Fruit fly (Drosophila melanogaster): ENCODE results near the gene tant.
A peak's percentile ranks its signal among the peaks of the same experiment; 100 is the strongest.

Gene tant

DNA sequence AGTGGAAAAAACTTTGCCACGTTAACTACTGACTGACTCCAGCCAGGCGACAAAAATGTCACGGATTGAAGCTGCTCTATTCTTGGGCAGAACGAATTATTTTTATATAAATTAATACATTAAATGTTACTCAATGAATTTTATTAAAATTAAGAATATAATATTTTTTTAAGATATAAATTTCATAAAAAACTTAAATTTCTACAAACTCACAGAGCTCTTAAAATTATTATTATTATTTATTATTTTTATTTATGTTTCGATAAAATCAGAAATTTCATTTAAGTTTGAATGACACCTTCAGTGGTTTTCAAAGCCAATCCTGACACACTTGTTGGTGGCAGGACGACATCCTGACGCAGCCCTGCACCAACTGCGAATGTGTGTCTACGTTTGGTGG lies 30.2 kb downstream of the tant start (continued):
- TF ChIP-seq Max (GFP tag; optimal IDR thresholded peaks at IDR 0.05): no peak
- TF ChIP-seq gcm (GFP tag; optimal IDR thresholded peaks at IDR 0.05): peak; percentile 22
- no peak for TF ChIP-seq CkIIα-i1 (GFP tag; IDR thresholded peaks at IDR 0.05)
- TF ChIP-seq CG9727 (GFP tag; optimal IDR thresholded peaks at IDR 0.05): peak; percentile 28
- no peak for TF ChIP-seq Doc3 (GFP tag; IDR thresholded peaks at IDR 0.05; ENCODE audit: partially characterized antibody)
- TF ChIP-seq PHDP (tag; optimal IDR thresholded peaks at IDR 0.05): peak; percentile 29
- no peak for TF ChIP-seq GATAe (GFP tag; conservative IDR thresholded peaks at IDR 0.05)
- no peak for TF ChIP-seq CG1792 (GFP tag; optimal IDR thresholded peaks at IDR 0.05)
- no peak for TF ChIP-seq Mes4 (GFP tag; optimal IDR thresholded peaks at IDR 0.05)
- TF ChIP-seq CG7987 (GFP tag; optimal IDR thresholded peaks at IDR 0.05): no peak
- no peak for TF ChIP-seq H2.0 (GFP tag; IDR thresholded peaks at IDR 0.05)
- TF ChIP-seq repo (GFP tag; optimal IDR thresholded peaks at IDR 0.05): no peak
- peak; percentile 39 for TF ChIP-seq CG15269 (tag; optimal IDR thresholded peaks at IDR 0.05)
- no peak for TF ChIP-seq hb (GFP tag; IDR thresholded peaks at IDR 0.05; ENCODE audit: partially characterized antibody)
- TF ChIP-seq slbo (GFP tag; IDR thresholded peaks at IDR 0.05): no peak; the same call in 1 of the 2 replicates
- no peak for TF ChIP-seq chinmo (GFP tag; IDR thresholded peaks at IDR 0.05; ENCODE audit: partially characterized antibody)
- no peak for TF ChIP-seq crp (GFP tag; optimal IDR thresholded peaks at IDR 0.05)
- no peak for TF ChIP-seq shn (GFP tag; optimal IDR thresholded peaks at IDR 0.05)
- no peak for TF ChIP-seq maf-S (GFP tag; optimal IDR thresholded peaks at IDR 0.05)
- no peak for TF ChIP-seq wor (GFP tag; IDR thresholded peaks at IDR 0.05)
- TF ChIP-seq CG30431 (GFP tag; optimal IDR thresholded peaks at IDR 0.05): no peak
- no peak for TF ChIP-seq CG18619 (GFP tag; optimal IDR thresholded peaks at IDR 0.05)
- no peak for TF ChIP-seq CG2889 (GFP tag; IDR thresholded peaks at IDR 0.05)
- no peak for TF ChIP-seq Adf1 (GFP tag; IDR thresholded peaks at IDR 0.05)
- TF ChIP-seq CG5245 (GFP tag; optimal IDR thresholded peaks at IDR 0.05): no peak
- TF ChIP-seq Hey (tag; optimal IDR thresholded peaks at IDR 0.05): no peak
- TF ChIP-seq CG9215 (GFP tag; IDR thresholded peaks at IDR 0.05): no peak
- TF ChIP-seq CG17612 (GFP tag; IDR thresholded peaks at IDR 0.05): no peak
- no peak for TF ChIP-seq CG6854 (GFP tag; optimal IDR thresholded peaks at IDR 0.05)
- no peak for TF ChIP-seq sima (GFP tag; optimal IDR thresholded peaks at IDR 0.05)
- TF ChIP-seq pros (GFP tag; optimal IDR thresholded peaks at IDR 0.05): no peak
- TF ChIP-seq Fer3 (tag; optimal IDR thresholded peaks at IDR 0.05): no peak
- no peak for TF ChIP-seq Bgb (GFP tag; IDR thresholded peaks at IDR 0.05; ENCODE audit: partially characterized antibody)
- no peak for TF ChIP-seq CG2202 (tag; optimal IDR thresholded peaks at IDR 0.05)
- TF ChIP-seq CG13287 (GFP tag; IDR thresholded peaks at IDR 0.05; ENCODE audit: partially characterized antibody): no peak
- no peak for TF ChIP-seq Dp (GFP tag; optimal IDR thresholded peaks at IDR 0.05)
- TF ChIP-seq fd102C (GFP tag; optimal IDR thresholded peaks at IDR 0.05): no peak
- no peak for TF ChIP-seq CG2116 (GFP tag; optimal IDR thresholded peaks at IDR 0.05)
- no peak for TF ChIP-seq vfl (GFP tag; optimal IDR thresholded peaks at IDR 0.05)
- TF ChIP-seq CG8765 (GFP tag; IDR thresholded peaks at IDR 0.05): no peak
- no peak for TF ChIP-seq CG12769 (tag; optimal IDR thresholded peaks at IDR 0.05)
- TF ChIP-seq CG4854 (GFP tag; optimal IDR thresholded peaks at IDR 0.05): no peak
- no peak for TF ChIP-seq CG9817 (tag; optimal IDR thresholded peaks at IDR 0.05)
- no peak for TF ChIP-seq her (GFP tag; optimal IDR thresholded peaks at IDR 0.05)
- no peak for TF ChIP-seq zfh2 (GFP tag; optimal IDR thresholded peaks at IDR 0.05)
- peak; percentile 5 for TF ChIP-seq Ssrp (tag; optimal IDR thresholded peaks at IDR 0.05)
- TF ChIP-seq CG8478 (optimal IDR thresholded peaks at IDR 0.05): no peak
- TF ChIP-seq CoRest (tag; optimal IDR thresholded peaks at IDR 0.05): peak; percentile 15
- no peak for TF ChIP-seq CG13123 (GFP tag; optimal IDR thresholded peaks at IDR 0.05)
- TF ChIP-seq cato (GFP tag; optimal IDR thresholded peaks at IDR 0.05; ENCODE audit: borderline replicate concordance): no peak
- no peak for TF ChIP-seq nerfin-1 (tag; optimal IDR thresholded peaks at IDR 0.05)

Measured in whole organism, embryonic.